Fruit fly (Drosophila melanogaster): Measurements from ENCODE around the gene Lam.
A peak's percentile ranks its signal among the peaks of the same experiment; 100 is the strongest.

Gene Lam

dm6 chr2L:5546518-5547287 is 4.4 kb downstream of the Lam start, which contains the start of gene Oscillin (continued):
- TF ChIP-seq CG10565 (GFP tag; optimal IDR thresholded peaks at IDR 0.05) (peak; percentile 27), ab (GFP tag; optimal IDR thresholded peaks at IDR 0.05) (no peak), CG6175 (GFP tag; IDR thresholded peaks at IDR 0.05) (no peak), Side (GFP tag; optimal IDR thresholded peaks at IDR 0.05) (no peak), psq (GFP tag; optimal IDR thresholded peaks at IDR 0.05) (peak; percentile 88), btn (GFP tag; optimal IDR thresholded peaks at IDR 0.05) (no peak), ato (GFP tag; IDR thresholded peaks at IDR 0.05; ENCODE audit: partially characterized antibody) (peak; percentile 81; the same call in 1 of the 2 replicates), CG13775 (GFP tag; optimal IDR thresholded peaks at IDR 0.05) (peak; percentile 74), CG6683 (GFP tag; optimal IDR thresholded peaks at IDR 0.05) (peak; percentile 74), Usf (GFP tag; optimal IDR thresholded peaks at IDR 0.05) (no peak), CG17912 (GFP tag; optimal IDR thresholded peaks at IDR 0.05) (no peak), CG11093 (GFP tag; IDR thresholded peaks at IDR 0.05) (0 out of 3 replicates have a peak, but pooled peaks have one; percentile 69), CG13624 (GFP tag; optimal IDR thresholded peaks at IDR 0.05) (peak; percentile 44), CG13287 (GFP tag; IDR thresholded peaks at IDR 0.05; ENCODE audit: partially characterized antibody) (peak; percentile 59), Blimp-1 (GFP tag; optimal IDR thresholded peaks at IDR 0.05) (peak; percentile 100), MBD-R2 (GFP tag; IDR thresholded peaks at IDR 0.05) (peak; percentile 45; the same call in 1 of the 2 replicates), CG4617 (GFP tag; optimal IDR thresholded peaks at IDR 0.05; ENCODE audit: borderline replicate concordance) (no peak), Dp (GFP tag; optimal IDR thresholded peaks at IDR 0.05) (no peak), ind (GFP tag; optimal IDR thresholded peaks at IDR 0.05) (peak; percentile 71), Dref (GFP tag; IDR thresholded peaks at IDR 0.05) (no peak), chif (GFP tag; optimal IDR thresholded peaks at IDR 0.05) (peak in 1 of 2 experiments; percentile 30), Rx (GFP tag; IDR thresholded peaks at IDR 0.05) (peak; percentile 52; the same call in 1 of the 2 replicates), ara (GFP tag; IDR thresholded peaks at IDR 0.05) (peak; percentile 87), croc (GFP tag; conservative IDR thresholded peaks at IDR 0.05) (peak; percentile 72; the same call in 2 of the 3 replicates), CG18764 (GFP tag; optimal IDR thresholded peaks at IDR 0.05) (peak; percentile 67), en (GFP tag; optimal IDR thresholded peaks at IDR 0.05) (no peak), GATAe (GFP tag; conservative IDR thresholded peaks at IDR 0.05) (no peak), shn (GFP tag; optimal IDR thresholded peaks at IDR 0.05) (no peak), CG30020 (tag; optimal IDR thresholded peaks at IDR 0.05) (peak; percentile 51), CG30431 (GFP tag; optimal IDR thresholded peaks at IDR 0.05) (peak; percentile 45), Camta (GFP tag; optimal IDR thresholded peaks at IDR 0.05) (peak; percentile 25), Eip74EF (GFP tag; optimal IDR thresholded peaks at IDR 0.05) (peak in 1 of 2 experiments; percentile 80), CG10321 (GFP tag; IDR thresholded peaks at IDR 0.05) (no peak), cato (GFP tag; optimal IDR thresholded peaks at IDR 0.05; ENCODE audit: borderline replicate concordance) (no peak), Fer1 (GFP tag; optimal IDR thresholded peaks at IDR 0.05) (peak; percentile 87), CG8478 (optimal IDR thresholded peaks at IDR 0.05) (no peak), CG12942 (GFP tag; optimal IDR thresholded peaks at IDR 0.05) (no peak), CG18619 (GFP tag; optimal IDR thresholded peaks at IDR 0.05) (peak; percentile 49), CG32767 (GFP tag; IDR thresholded peaks at IDR 0.05) (peak; percentile 78), Abd-B (GFP tag; optimal IDR thresholded peaks at IDR 0.05) (peak; percentile 52), CG9876 (GFP tag; optimal IDR thresholded peaks at IDR 0.05) (no peak), lab (GFP tag; optimal IDR thresholded peaks at IDR 0.05) (peak; percentile 88), corto (GFP tag; optimal IDR thresholded peaks at IDR 0.05) (peak; percentile 40), CG30403 (GFP tag; optimal IDR thresholded peaks at IDR 0.05) (peak; percentile 76), stc (GFP tag; IDR thresholded peaks at IDR 0.05) (peak; percentile 94), sqz (GFP tag; optimal IDR thresholded peaks at IDR 0.05) (peak; percentile 86), CG4328 (GFP tag; optimal IDR thresholded peaks at IDR 0.05) (peak; percentile 78), CG12104 (GFP tag; optimal IDR thresholded peaks at IDR 0.05) (peak; percentile 80), HLH54F (GFP tag; optimal IDR thresholded peaks at IDR 0.05) (no peak)

Data from whole organism, embryonic.